Fruit fly (Drosophila melanogaster) whole organism, pupa: ENCODE measurements around the gene CG34308.

Source experiments
- CG10348 ChIP-seq: fragments of 200-800 bp; sonication (Bioruptor generic); IDR thresholded peaks from 2 replicates; pipeline ENCODE4 v1.3.6; 2022; ENCODE audit warnings: missing biosample characterization, missing genetic modification characterization
- CG12605 ChIP-seq: fragments of 200-800 bp; sonication (Bioruptor generic); IDR thresholded peaks from 2 replicates; pipeline ENCODE4 v1.3.6; 2022; ENCODE audit warnings: missing biosample characterization, missing genetic modification characterization
- CG13204 ChIP-seq: fragments of 200-800 bp; sonication (Bioruptor generic); optimal IDR thresholded peaks from 2 replicates; lab custom pipeline; 2018; ENCODE audit warnings: missing biosample characterization, mild to moderate bottlenecking, missing genetic modification characterization, moderate library complexity
- CG14655 ChIP-seq: fragments of 200-800 bp; sonication (Bioruptor generic); optimal IDR thresholded peaks from 3 replicates; lab custom pipeline; 2017; ENCODE audit warnings: mild to moderate bottlenecking, missing biosample characterization, missing genetic modification reagents, missing genetic modification characterization
- CG15710 ChIP-seq: fragments of 200-800 bp; sonication (Bioruptor generic); optimal IDR thresholded peaks from 2 replicates; lab custom pipeline; 2018; ENCODE audit warnings: missing biosample characterization, mild to moderate bottlenecking, missing genetic modification characterization, moderate library complexity
- CG17806 ChIP-seq: fragments of 200-800 bp; sonication (Bioruptor generic); optimal IDR thresholded peaks from 2 replicates; lab custom pipeline; 2018; ENCODE audit warnings: missing biosample characterization, mild to moderate bottlenecking, missing genetic modification characterization, moderate library complexity
- CG32121 ChIP-seq: fragments of 200-800 bp; sonication (Bioruptor generic); IDR thresholded peaks from 2 replicates; pipeline ENCODE4 v1.3.6; 2022; ENCODE audit warnings: missing biosample characterization, missing genetic modification characterization
- CG34367 ChIP-seq: fragments of 200-800 bp; sonication (Bioruptor generic); optimal IDR thresholded peaks from 2 replicates; lab custom pipeline; 2018; ENCODE audit warnings: missing biosample characterization, mild to moderate bottlenecking, missing genetic modification characterization
- CG4496 ChIP-seq: fragments of 200-800 bp; sonication (Bioruptor generic); IDR thresholded peaks from 3 replicates; pipeline ENCODE4 v1.3.6; 2022; ENCODE audit warnings: missing biosample characterization, missing genetic modification characterization
- CG8159 ChIP-seq: fragments of 200-800 bp; sonication (Bioruptor generic); optimal IDR thresholded peaks from 3 replicates; lab custom pipeline; 2018; ENCODE audit warnings: missing biosample characterization, mild to moderate bottlenecking, missing genetic modification characterization, moderate library complexity
- CG8301 ChIP-seq: fragments of 200-800 bp; sonication (Bioruptor generic); optimal IDR thresholded peaks from 2 replicates; lab custom pipeline; 2018; ENCODE audit warnings: missing biosample characterization, mild to moderate bottlenecking, missing genetic modification characterization
- CG9948 ChIP-seq: fragments of 200-800 bp; sonication (Bioruptor generic); optimal IDR thresholded peaks from 2 replicates; lab custom pipeline; 2018; ENCODE audit warnings: missing biosample characterization, mild to moderate bottlenecking, missing genetic modification characterization, moderate library complexity
- D1 ChIP-seq: fragments of 200-800 bp; sonication (Bioruptor generic); optimal IDR thresholded peaks from 2 replicates; lab custom pipeline; 2018; ENCODE audit warnings: missing biosample characterization, mild to moderate bottlenecking, missing genetic modification characterization, moderate library complexity
- EcR ChIP-seq: fragments of 200-800 bp; sonication (Bioruptor generic); optimal IDR thresholded peaks from 3 replicates; lab custom pipeline; 2019; ENCODE audit warnings: missing biosample characterization, missing genetic modification characterization, mild to moderate bottlenecking, moderate library complexity, missing genetic modification reagents
- Ets98B ChIP-seq: fragments of 200-800 bp; sonication (Bioruptor generic); IDR thresholded peaks from 2 replicates; pipeline ENCODE4 v1.3.6; 2022; ENCODE audit warnings: missing biosample characterization, missing genetic modification characterization
- Pif1A ChIP-seq: fragments of 200-800 bp; sonication (Bioruptor generic); optimal IDR thresholded peaks from 3 replicates; lab custom pipeline; 2016; ENCODE audit warnings: missing biosample characterization, missing genetic modification characterization
- Pif1B ChIP-seq: fragments of 200-800 bp; sonication (Bioruptor generic); optimal IDR thresholded peaks from 3 replicates; lab custom pipeline; 2016; ENCODE audit warnings: missing biosample characterization, missing genetic modification characterization
- Snoo ChIP-seq: fragments of 200-800 bp; sonication (Bioruptor generic); optimal IDR thresholded peaks from 3 replicates; lab custom pipeline; 2017; ENCODE audit warnings: missing biosample characterization, mild to moderate bottlenecking, missing genetic modification characterization, inconsistent platforms
- fd96Ca ChIP-seq: fragments of 200-800 bp; sonication (Bioruptor generic); IDR thresholded peaks from 3 replicates; pipeline ENCODE4 v1.3.6; 2022; ENCODE audit warnings: missing biosample characterization, missing genetic modification characterization
- gl ChIP-seq: fragments of 200-800 bp; sonication (Bioruptor generic); optimal IDR thresholded peaks from 2 replicates; lab custom pipeline; 2018; ENCODE audit warnings: missing biosample characterization, mild to moderate bottlenecking, missing genetic modification characterization
- rn ChIP-seq: fragments of 200-800 bp; sonication (Bioruptor generic); IDR thresholded peaks from 2 replicates; pipeline ENCODE4 v1.3.6; 2022; ENCODE audit warnings: missing biosample characterization, missing genetic modification characterization

CG34308 gene

dm6 chr3R:13088942-13089341, at the start of gene CG34308:
Gene CG34308 (plus strand): TSS chr3R:13089242.
- TF ChIP-seq CG13204 (no peak), CG15710 (tag; lab: Kevin White, UChicago) (no peak), rn (GFP tag; lab: Robert Waterston, UW) (no peak), CG4496 (GFP tag; lab: Robert Waterston, UW) (no peak), CG9948 (no peak), fd96Ca (no peak), Snoo (tag; lab: Kevin White, UChicago) (no peak), CG32121 (GFP tag; lab: Robert Waterston, UW) (no peak), Pif1A (GFP tag; lab: Kevin White, UChicago) (no peak), CG17806 (no peak), CG8301 (tag; lab: Kevin White, UChicago) (no peak), CG10348 (GFP tag; lab: Robert Waterston, UW) (no peak), gl (tag; lab: Kevin White, UChicago) (no peak), Pif1B (GFP tag; lab: Kevin White, UChicago) (no peak), CG34367 (tag; lab: Kevin White, UChicago) (no peak), CG12605 (no peak), CG8159 (no peak), Ets98B (GFP tag; lab: Robert Waterston, UW) (no peak), D1 (tag; lab: Kevin White, UChicago) (no peak)

- TF ChIP-seq CG10348 (GFP tag; lab: Robert Waterston, UW) (no peak), D1 (tag; lab: Kevin White, UChicago) (no peak), fd96Ca (no peak), CG32121 (GFP tag; lab: Robert Waterston, UW) (no peak), CG34367 (tag; lab: Kevin White, UChicago) (no peak)
- TF ChIP-seq, all 21 proteins: peak for 0
Observed at dm6 chr3R:13041750-13042149, 47.3 kb upstream of the CG34308 start, which contains the start of gene CG11670. Gene CG11670 (plus strand): TSS chr3R:13042050.

DNA sequence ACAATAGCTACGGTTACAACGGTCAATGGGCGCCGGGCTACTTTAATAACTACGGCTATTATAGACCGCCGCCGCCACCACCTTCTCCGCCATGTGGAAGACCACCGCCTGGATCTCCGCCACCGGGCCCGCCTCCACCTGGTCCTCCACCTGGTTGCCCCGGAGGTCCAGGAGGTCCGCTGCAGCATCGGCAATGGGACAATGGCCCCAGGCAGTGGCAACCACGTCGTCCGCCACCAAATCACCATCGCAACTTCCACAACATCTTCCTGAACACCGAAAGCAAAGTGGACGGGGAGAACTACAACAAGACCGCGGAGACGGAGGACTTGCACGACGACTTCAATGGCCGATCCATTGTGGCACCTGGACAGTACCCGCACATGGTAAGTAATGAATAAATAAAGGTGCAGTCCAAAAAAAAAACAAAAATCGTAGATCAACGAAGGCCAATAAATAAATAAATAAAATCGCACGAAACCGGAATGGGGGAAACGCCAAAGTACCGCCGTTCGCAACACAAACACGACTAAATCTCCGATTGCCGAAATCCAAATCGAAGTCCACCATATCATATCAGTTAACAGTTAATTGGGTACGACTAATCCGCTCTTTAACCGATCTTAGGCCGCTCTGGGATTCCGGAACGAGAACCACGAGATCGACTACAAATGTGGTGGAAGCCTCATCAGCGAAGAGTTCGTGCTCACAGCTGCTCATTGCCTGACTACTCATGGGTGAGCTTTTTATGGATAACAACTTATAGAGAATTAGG, 46.6 kb upstream of the CG34308 start, which contains the start of gene snk:
TSS of gene snk (minus strand) at position 513 of the 775 bp plus-strand sequence.
- TF ChIP-seq CG32121 (GFP tag; lab: Robert Waterston, UW) (no peak), Snoo (tag; lab: Kevin White, UChicago) (no peak), Pif1A (GFP tag; lab: Kevin White, UChicago) (no peak), CG4496 (GFP tag; lab: Robert Waterston, UW) (no peak), CG34367 (tag; lab: Kevin White, UChicago) (no peak), fd96Ca (0 out of 3 replicates have a peak, but pooled peaks have one; percentile 6), CG15710 (tag; lab: Kevin White, UChicago) (no peak), CG17806 (no peak)

dm6 chr3R:13043857-13044256, 45.2 kb upstream of the CG34308 start, which contains the start of gene CG45122:
Gene CG45122 (plus strand): TSS chr3R:13044157.
- TF ChIP-seq CG17806 = no peak
- TF ChIP-seq D1 (tag; lab: Kevin White, UChicago) = no peak

- TF ChIP-seq CG32121 (GFP tag; lab: Robert Waterston, UW) (no peak), Snoo (tag; lab: Kevin White, UChicago) (no peak), CG4496 (GFP tag; lab: Robert Waterston, UW) (no peak), Pif1B (GFP tag; lab: Kevin White, UChicago) (no peak), CG15710 (tag; lab: Kevin White, UChicago) (no peak), CG10348 (GFP tag; lab: Robert Waterston, UW) (no peak), CG17806 (no peak), Ets98B (GFP tag; lab: Robert Waterston, UW) (no peak), CG8159 (no peak), CG9948 (no peak)
Observed at dm6 chr3R:13044459-13044858, 44.6 kb upstream of the CG34308 start, which contains the start of gene Hsc70-2. Gene Hsc70-2 (plus strand): TSS chr3R:13044759.

DNA sequence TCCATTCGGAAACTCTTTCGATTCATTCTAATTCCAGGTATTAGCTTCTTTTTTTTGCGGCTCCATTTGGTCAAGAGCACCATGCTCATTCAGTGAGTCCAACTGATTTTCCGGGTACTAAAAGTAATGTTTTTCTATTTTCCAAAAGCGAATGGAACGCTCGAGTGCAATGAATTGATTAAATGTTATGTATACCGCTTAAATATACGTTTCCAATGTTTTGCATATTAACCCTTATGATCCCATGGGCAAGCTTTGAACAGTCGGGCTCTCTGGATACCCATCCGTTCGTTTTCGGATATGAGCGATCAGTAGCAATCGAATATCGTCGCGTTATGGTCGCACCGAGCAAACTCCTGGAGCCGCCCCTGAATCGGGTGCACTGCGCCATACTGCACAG, 41.6 kb upstream of the CG34308 start, which contains the start of gene CG31157:
TSS of gene CG31157 (plus strand) at position 301 of the 400 bp plus-strand sequence.
- TF ChIP-seq Snoo (tag; lab: Kevin White, UChicago) (no peak), CG8159 (no peak)

dm6 chr3R:13051298-13051723, 37.7 kb upstream of the CG34308 start, which contains the start of gene CG7966:
Gene CG7966 (minus strand): TSS chr3R:13051453.
- peak; percentile 6 for TF ChIP-seq CG15710 (tag; lab: Kevin White, UChicago)
- peak; percentile 1 for TF ChIP-seq CG8159
- no peak for TF ChIP-seq CG13204
- no peak for TF ChIP-seq Pif1B (GFP tag; lab: Kevin White, UChicago)
- peak; percentile 59; the same call in 1 of the 3 replicates for TF ChIP-seq CG4496 (GFP tag; lab: Robert Waterston, UW)
- peak; percentile 53 for TF ChIP-seq CG12605
- no peak for TF ChIP-seq Pif1A (GFP tag; lab: Kevin White, UChicago)
- TF ChIP-seq CG17806 = no peak
- TF ChIP-seq CG8301 (tag; lab: Kevin White, UChicago) = no peak
- TF ChIP-seq CG9948 = no peak
- TF ChIP-seq rn (GFP tag; lab: Robert Waterston, UW) = no peak
- TF ChIP-seq EcR (GFP tag; lab: Kevin White, UChicago) = peak; percentile 67
- no peak for TF ChIP-seq D1 (tag; lab: Kevin White, UChicago)
- peak; percentile 41 for TF ChIP-seq gl (tag; lab: Kevin White, UChicago)
- TF ChIP-seq Snoo (tag; lab: Kevin White, UChicago) = peak; percentile 34
- TF ChIP-seq CG14655 (GFP tag; lab: Kevin White, UChicago) = no peak
- no peak for TF ChIP-seq CG32121 (GFP tag; lab: Robert Waterston, UW)
- no peak for TF ChIP-seq CG34367 (tag; lab: Kevin White, UChicago)
- peak; percentile 28; the same call in 1 of the 3 replicates for TF ChIP-seq fd96Ca
- TF ChIP-seq CG10348 (GFP tag; lab: Robert Waterston, UW) = no peak
- peak; percentile 43; the same call in 1 of the 2 replicates for TF ChIP-seq Ets98B (GFP tag; lab: Robert Waterston, UW)
